Worm (Caenorhabditis elegans): ENCODE results near the gene pat-2.

pat-2 gene

DNA sequence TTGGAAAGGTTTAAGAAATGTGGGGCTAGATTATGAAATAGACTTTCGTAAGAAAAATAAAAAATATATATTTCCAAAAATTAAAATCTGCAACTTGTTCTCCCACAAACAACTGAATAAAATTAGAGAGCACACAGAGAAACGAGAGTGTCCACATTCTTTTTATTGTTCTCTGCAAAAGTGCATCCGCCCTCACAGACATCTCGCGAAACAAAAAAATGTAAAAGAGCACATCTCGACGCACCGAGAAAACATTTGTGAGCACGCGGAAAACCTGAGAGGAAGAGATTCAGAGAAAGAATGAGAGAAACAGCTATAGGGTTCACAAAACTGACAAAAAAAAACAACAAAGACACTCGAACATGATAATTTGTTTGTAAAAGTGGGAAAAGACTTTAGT lies 36.6 kb upstream of the pat-2 start:
- TF ChIP-seq ztf-23 (GFP tag; IDR thresholded peaks at IDR 0.05): no peak
- TF ChIP-seq med-1 (GFP tag; optimal IDR thresholded peaks at IDR 0.05; ENCODE audit: insufficient read depth): no peak
- no peak for TF ChIP-seq klf-2 (GFP tag; conservative IDR thresholded peaks at IDR 0.05)
- no peak for TF ChIP-seq T22C8.4 (GFP tag; IDR thresholded peaks at IDR 0.05)
- TF ChIP-seq ztf-29 (GFP tag; IDR thresholded peaks at IDR 0.05): no peak
- TF ChIP-seq cog-1 (tag; optimal IDR thresholded peaks at IDR 0.05): no peak
- TF ChIP-seq tab-1 (GFP tag; IDR thresholded peaks at IDR 0.05): no peak
- no peak for TF ChIP-seq ref-1 (GFP tag; conservative IDR thresholded peaks at IDR 0.05)
- TF ChIP-seq flt-1 (GFP tag; IDR thresholded peaks at IDR 0.05): no peak

DNA sequence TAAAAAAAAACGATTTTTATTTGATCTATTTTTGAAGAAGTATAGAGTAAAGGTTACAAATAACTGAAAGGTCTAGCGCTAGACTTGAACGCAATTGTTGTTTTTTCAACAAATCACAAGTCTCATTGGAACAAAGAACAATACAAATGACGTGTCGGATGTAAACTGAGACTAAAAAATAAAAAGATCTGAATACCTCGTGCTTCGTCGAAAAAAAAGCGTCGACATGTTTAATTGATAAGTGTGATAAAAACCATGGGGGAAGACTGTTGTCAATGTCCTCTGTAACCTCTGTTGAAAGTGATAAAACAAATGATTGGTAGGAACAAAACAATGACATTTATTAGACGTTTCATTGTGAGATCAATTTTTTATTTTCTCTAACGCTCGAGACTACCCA lies 36.0 kb upstream of the pat-2 start:
- no peak for TF ChIP-seq cog-1 (tag; optimal IDR thresholded peaks at IDR 0.05)
- TF ChIP-seq T22C8.4 (GFP tag; IDR thresholded peaks at IDR 0.05): no peak
- no peak for TF ChIP-seq med-1 (GFP tag; optimal IDR thresholded peaks at IDR 0.05; ENCODE audit: insufficient read depth)
- no peak for TF ChIP-seq flt-1 (GFP tag; IDR thresholded peaks at IDR 0.05)
- no peak for TF ChIP-seq ztf-23 (GFP tag; IDR thresholded peaks at IDR 0.05)
- TF ChIP-seq klf-2 (GFP tag; conservative IDR thresholded peaks at IDR 0.05): no peak
- TF ChIP-seq ref-1 (GFP tag; conservative IDR thresholded peaks at IDR 0.05): no peak
- no peak for TF ChIP-seq ztf-29 (GFP tag; IDR thresholded peaks at IDR 0.05)
- no peak for TF ChIP-seq tab-1 (GFP tag; IDR thresholded peaks at IDR 0.05)

DNA sequence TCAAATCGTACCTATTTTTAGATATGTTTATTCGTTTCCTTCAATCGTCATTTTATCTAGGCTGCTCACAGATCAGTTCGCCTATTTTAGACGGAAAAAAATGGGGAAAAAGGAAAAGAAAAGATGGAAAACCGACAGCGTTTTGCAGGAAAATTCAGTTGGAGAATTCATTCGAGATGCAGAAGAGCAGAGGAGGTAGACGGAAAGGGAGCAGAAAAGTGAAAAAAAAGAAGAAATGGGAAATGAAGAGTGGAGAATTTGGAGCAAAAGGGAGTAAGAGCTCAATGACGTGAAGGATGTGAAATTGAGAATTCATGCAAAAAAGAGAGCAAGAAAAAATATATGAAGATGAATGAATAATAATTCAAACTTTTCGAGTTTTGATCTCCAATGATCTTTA lies 34.2 kb upstream of the pat-2 start:
- TF ChIP-seq ztf-23 (GFP tag; IDR thresholded peaks at IDR 0.05) (no peak), ztf-29 (GFP tag; IDR thresholded peaks at IDR 0.05) (no peak), med-1 (GFP tag; optimal IDR thresholded peaks at IDR 0.05; ENCODE audit: insufficient read depth) (no peak), flt-1 (GFP tag; IDR thresholded peaks at IDR 0.05) (no peak)

DNA sequence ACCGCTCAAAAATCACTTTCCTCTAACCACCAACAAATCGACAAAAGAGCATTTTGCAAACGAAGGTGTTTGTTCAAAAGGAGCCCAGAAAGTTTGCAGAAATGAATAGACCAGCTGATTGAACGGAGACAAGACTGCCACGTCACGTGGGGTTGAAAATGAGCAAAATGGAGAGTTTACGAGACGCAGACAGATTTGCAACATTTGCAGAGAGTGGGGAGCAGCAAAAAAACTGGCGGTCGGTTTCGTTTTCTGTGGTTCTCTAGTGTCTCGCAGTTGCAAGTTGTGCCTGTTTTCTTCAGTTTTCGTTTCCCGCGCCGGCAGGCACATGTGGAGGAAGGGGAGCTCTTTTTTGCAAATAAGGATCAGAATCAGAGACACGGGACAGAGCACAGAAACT lies 33.3 kb upstream of the pat-2 start:
- TF ChIP-seq ztf-29 (GFP tag; IDR thresholded peaks at IDR 0.05) (no peak), klf-2 (GFP tag; conservative IDR thresholded peaks at IDR 0.05) (no peak), flt-1 (GFP tag; IDR thresholded peaks at IDR 0.05) (no peak), T22C8.4 (GFP tag; IDR thresholded peaks at IDR 0.05) (no peak), ztf-23 (GFP tag; IDR thresholded peaks at IDR 0.05) (no peak)

DNA sequence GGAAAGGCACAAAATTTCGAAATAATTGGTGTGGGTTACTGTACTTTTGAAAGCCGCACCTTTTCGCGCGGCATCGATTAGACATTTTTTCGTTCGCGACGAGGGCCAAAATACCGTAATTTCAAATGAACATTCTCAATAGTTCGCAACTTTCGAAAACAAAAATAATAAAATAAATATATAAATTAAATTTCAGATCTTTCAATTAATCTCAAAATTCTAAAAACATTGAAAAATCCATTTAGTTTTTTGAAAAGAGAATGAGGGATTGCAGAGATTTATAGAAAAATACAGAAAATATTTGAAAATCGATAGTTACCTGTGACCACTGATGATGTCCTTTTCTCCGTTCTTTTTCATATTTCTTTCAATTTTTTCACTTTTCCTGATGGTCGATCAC lies 32.6 kb upstream of the pat-2 start, which contains the start of gene K02D10.8:
TSS of gene K02D10.8 (plus strand) at position 301 of the 400 bp plus-strand sequence.
- no peak for TF ChIP-seq klf-2 (GFP tag; conservative IDR thresholded peaks at IDR 0.05)

DNA sequence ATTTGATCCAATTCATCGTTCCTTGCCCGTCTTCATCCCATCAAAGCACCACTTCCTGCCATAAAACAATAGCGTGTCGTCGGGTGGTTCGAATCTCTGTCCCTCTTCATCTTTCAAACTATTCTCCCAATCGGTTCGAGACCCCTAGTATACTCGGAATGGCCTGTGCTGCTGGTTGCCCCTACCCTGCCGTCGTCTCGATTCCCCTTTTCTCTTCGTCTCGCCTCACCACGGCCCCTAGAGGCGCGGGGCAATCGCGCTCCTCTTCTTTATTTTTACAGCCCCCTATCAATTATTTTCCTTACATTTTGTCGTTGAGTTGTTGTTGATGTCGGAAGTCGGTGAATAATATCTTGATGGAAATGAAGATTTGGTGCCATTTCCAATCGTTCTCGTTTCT lies 30.0 kb upstream of the pat-2 start:
- TF ChIP-seq med-1 (GFP tag; optimal IDR thresholded peaks at IDR 0.05; ENCODE audit: insufficient read depth): no peak
- TF ChIP-seq flt-1 (GFP tag; IDR thresholded peaks at IDR 0.05): no peak
- no peak for TF ChIP-seq tab-1 (GFP tag; IDR thresholded peaks at IDR 0.05)
- no peak for TF ChIP-seq ztf-23 (GFP tag; IDR thresholded peaks at IDR 0.05)
- no peak for TF ChIP-seq T22C8.4 (GFP tag; IDR thresholded peaks at IDR 0.05)
- TF ChIP-seq ztf-29 (GFP tag; IDR thresholded peaks at IDR 0.05): no peak
- no peak for TF ChIP-seq klf-2 (GFP tag; conservative IDR thresholded peaks at IDR 0.05)
- TF ChIP-seq cog-1 (tag; optimal IDR thresholded peaks at IDR 0.05): no peak
- TF ChIP-seq ref-1 (GFP tag; conservative IDR thresholded peaks at IDR 0.05): no peak

DNA sequence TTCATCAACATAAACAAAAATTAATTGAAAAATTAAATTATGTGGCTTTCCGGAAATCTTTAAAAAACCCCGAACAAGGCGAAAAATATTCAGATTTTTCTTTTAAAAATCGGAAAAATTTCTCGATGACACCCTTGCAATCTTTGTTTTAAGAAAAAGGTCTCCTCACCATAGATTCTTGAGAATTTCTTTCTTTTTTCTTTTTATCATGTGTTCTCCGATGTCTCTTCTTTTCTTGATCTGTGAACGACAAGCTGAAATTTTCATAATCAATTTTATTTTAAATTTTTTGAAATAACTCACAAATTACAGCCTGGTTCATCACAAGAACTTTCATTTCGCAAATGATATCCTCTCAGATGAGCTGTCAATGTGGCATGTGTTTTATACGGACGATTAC lies 27.5 kb upstream of the pat-2 start, which contains the start of the genes zfp-1 and F54F2.14:
TSS of gene zfp-1 (plus strand) at position 301 of the 400 bp plus-strand sequence.
TSS of gene F54F2.14 (plus strand) at position 312 of the 400 bp plus-strand sequence.
- TF ChIP-seq flt-1 (GFP tag; IDR thresholded peaks at IDR 0.05) (no peak), med-1 (GFP tag; optimal IDR thresholded peaks at IDR 0.05; ENCODE audit: insufficient read depth) (no peak), ztf-29 (GFP tag; IDR thresholded peaks at IDR 0.05) (no peak), klf-2 (GFP tag; conservative IDR thresholded peaks at IDR 0.05) (no peak), T22C8.4 (GFP tag; IDR thresholded peaks at IDR 0.05) (no peak)

DNA sequence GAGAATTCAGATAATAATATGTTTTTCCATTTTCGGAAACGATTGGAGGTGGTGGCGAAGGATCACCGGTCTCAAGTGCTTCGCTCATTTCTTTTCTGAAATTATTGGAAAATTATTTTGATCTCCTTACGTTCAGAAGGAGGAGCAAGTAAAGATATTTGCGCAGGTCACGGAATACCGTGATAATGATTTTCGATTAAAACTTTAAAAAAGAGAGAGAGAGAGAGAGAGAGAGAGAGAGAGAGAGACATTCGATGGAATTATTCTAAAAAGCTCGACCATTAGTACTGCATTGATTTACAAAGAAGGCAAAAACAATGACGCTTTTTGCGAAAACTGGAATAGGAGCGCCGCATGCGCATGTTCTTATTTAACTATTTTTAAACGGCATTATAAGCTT lies 26.4 kb upstream of the pat-2 start, which contains the start of gene ztf-1:
TSS of gene ztf-1 (minus strand) at position 101 of the 400 bp plus-strand sequence.
- TF ChIP-seq klf-2 (GFP tag; conservative IDR thresholded peaks at IDR 0.05): no peak
- no peak for TF ChIP-seq T22C8.4 (GFP tag; IDR thresholded peaks at IDR 0.05)
- TF ChIP-seq ztf-29 (GFP tag; IDR thresholded peaks at IDR 0.05): no peak
- no peak for TF ChIP-seq cog-1 (tag; optimal IDR thresholded peaks at IDR 0.05)
- no peak for TF ChIP-seq ref-1 (GFP tag; conservative IDR thresholded peaks at IDR 0.05)
- TF ChIP-seq med-1 (GFP tag; optimal IDR thresholded peaks at IDR 0.05; ENCODE audit: insufficient read depth): no peak
- TF ChIP-seq ztf-23 (GFP tag; IDR thresholded peaks at IDR 0.05): no peak
- TF ChIP-seq tab-1 (GFP tag; IDR thresholded peaks at IDR 0.05): no peak
- TF ChIP-seq flt-1 (GFP tag; IDR thresholded peaks at IDR 0.05): no peak

DNA sequence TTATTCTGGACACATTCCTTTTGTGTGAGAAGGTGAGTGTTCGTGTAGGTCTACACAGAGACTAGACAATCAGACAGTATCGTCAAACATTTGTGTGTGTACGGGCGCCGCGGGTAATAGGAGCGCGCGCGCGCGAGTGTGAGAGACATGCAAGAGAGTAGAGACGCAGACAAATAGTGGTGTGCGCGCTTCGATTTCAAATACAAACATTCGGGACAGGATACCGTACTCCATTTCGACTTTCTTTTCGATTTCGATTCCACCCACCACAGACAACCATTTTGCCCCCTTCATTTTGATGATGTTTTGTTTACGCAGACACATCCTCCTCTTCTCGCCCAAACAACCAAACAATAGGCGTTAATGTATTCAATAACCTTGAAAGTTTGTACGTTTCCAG lies 23.9 kb upstream of the pat-2 start:
- TF ChIP-seq ref-1 (GFP tag; conservative IDR thresholded peaks at IDR 0.05) (no peak), tab-1 (GFP tag; IDR thresholded peaks at IDR 0.05) (no peak), flt-1 (GFP tag; IDR thresholded peaks at IDR 0.05) (peak; percentile 67; the same call in 1 of the 2 replicates), cog-1 (tag; optimal IDR thresholded peaks at IDR 0.05) (peak; percentile 23)

DNA sequence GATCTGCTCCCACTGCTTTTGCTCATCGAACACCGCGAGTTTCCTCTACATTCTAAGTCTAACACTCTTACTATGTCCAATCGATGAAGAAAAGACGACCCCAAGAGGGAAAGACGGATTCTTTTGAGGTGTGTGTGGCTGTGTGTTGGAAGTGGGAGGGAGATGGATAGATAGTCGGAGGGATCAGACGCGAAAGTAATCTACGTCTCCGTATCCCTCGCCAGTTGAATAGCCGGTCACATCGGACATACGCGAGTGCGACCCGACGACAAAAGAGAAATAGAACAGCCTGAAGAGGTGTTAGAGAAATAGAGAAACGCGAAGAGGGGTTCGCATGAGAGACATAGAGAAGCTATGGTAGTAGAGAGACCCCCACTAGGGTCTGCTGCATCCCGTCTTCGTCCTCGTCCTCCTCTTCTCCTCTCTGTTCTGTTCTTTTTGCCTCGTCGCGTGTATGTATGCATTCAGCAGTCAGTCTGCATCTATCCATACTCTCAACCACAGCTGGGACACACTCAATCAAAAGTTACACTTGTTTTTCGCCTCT lies 23.0 kb upstream of the pat-2 start:
- TF ChIP-seq ztf-29 (GFP tag; IDR thresholded peaks at IDR 0.05): no peak; the same call in 1 of the 2 replicates
- TF ChIP-seq cog-1 (tag; optimal IDR thresholded peaks at IDR 0.05): peak; percentile 82
- no peak for TF ChIP-seq klf-2 (GFP tag; conservative IDR thresholded peaks at IDR 0.05)
- TF ChIP-seq ztf-23 (GFP tag; IDR thresholded peaks at IDR 0.05): no peak
- no peak for TF ChIP-seq flt-1 (GFP tag; IDR thresholded peaks at IDR 0.05)
- peak; percentile 68 for TF ChIP-seq T22C8.4 (GFP tag; IDR thresholded peaks at IDR 0.05)
- no peak for TF ChIP-seq med-1 (GFP tag; optimal IDR thresholded peaks at IDR 0.05; ENCODE audit: insufficient read depth)
- no peak for TF ChIP-seq ref-1 (GFP tag; conservative IDR thresholded peaks at IDR 0.05)
- TF ChIP-seq tab-1 (GFP tag; IDR thresholded peaks at IDR 0.05): no peak

Measured in whole organism, midembryonic.